Worm (Caenorhabditis elegans) whole organism, mixed stage, embryonic: Measurements from ENCODE around the gene K08H2.2.

Source experiments
- lsy-2 ChIP-seq: fragments of 150-350 bp; optimal IDR thresholded peaks from 2 replicates; lab custom pipeline; 2014; ENCODE audit warnings: missing biosample characterization, missing genetic modification characterization
- nhr-237 ChIP-seq: fragments of 150-350 bp; optimal IDR thresholded peaks from 2 replicates; lab custom pipeline; 2014; ENCODE audit warnings: missing biosample characterization, missing genetic modification characterization
- pha-4 ChIP-seq: fragments of 150-350 bp; optimal IDR thresholded peaks from 2 replicates; lab custom pipeline; 2018; ENCODE audit warnings: missing biosample characterization, missing genetic modification reagents, missing genetic modification characterization

- TF ChIP-seq lsy-2 (tag; lab: Kevin White, UChicago) (no peak), nhr-237 (no peak), pha-4 (no peak)
These were observed 44.1 kb upstream of the K08H2.2 start, which contains the start of gene phf-33 for ce11 chrX:13278876-13279275.
